Worm (Caenorhabditis elegans) whole organism, L1 larva: ENCODE measurements around the gene ZK112.4.

ENCODE experiments used
- C04F5.9 ChIP-seq: sonication (generic microtip); optimal IDR thresholded peaks from 2 replicates; lab custom pipeline; 2016; ENCODE audit warnings: missing genetic modification characterization, missing compliant biosample characterization
- C16A3.4 ChIP-seq: fragments of 150-350 bp; optimal IDR thresholded peaks from 2 replicates; lab custom pipeline; 2014; ENCODE audit warnings: missing biosample characterization, missing genetic modification characterization
- C34B4.2 ChIP-seq: sonication (generic microtip); optimal IDR thresholded peaks from 2 replicates; lab custom pipeline; 2017; ENCODE audit warnings: mild to moderate bottlenecking, missing genetic modification characterization, missing compliant biosample characterization
- F16B12.6 ChIP-seq: fragments of 150-350 bp; optimal IDR thresholded peaks from 2 replicates; lab custom pipeline; 2014; ENCODE audit warnings: missing biosample characterization, missing genetic modification characterization
- ama-1 ChIP-seq: fragments of 150-350 bp; optimal IDR thresholded peaks from 2 replicates; lab custom pipeline; 2014
- ceh-63 ChIP-seq: fragments of 200-800 bp; sonication (Bioruptor generic); optimal IDR thresholded peaks from 2 replicates; lab custom pipeline; 2018; ENCODE audit warnings: mild to moderate bottlenecking, missing genetic modification characterization, missing compliant biosample characterization
- ceh-88 ChIP-seq: fragments of 200-800 bp; sonication (Bioruptor generic); IDR thresholded peaks from 2 replicates; pipeline ENCODE4 v1.3.6; 2022; ENCODE audit warnings: missing genetic modification characterization, missing compliant biosample characterization
- ceh-90 ChIP-seq: sonication (generic microtip); optimal IDR thresholded peaks from 2 replicates; lab custom pipeline; 2016; ENCODE audit warnings: missing genetic modification characterization, missing compliant biosample characterization
- ces-1 ChIP-seq: fragments of 150-350 bp; optimal IDR thresholded peaks from 2 replicates; lab custom pipeline; 2014; ENCODE audit warnings: missing biosample characterization, missing genetic modification reagents, missing genetic modification characterization
- dsc-1 ChIP-seq: sonication (generic microtip); optimal IDR thresholded peaks from 2 replicates; lab custom pipeline; 2016; ENCODE audit warnings: mild to moderate bottlenecking, missing genetic modification characterization, missing compliant biosample characterization
- efl-1 ChIP-seq, 4 experiments: fragments of 150-350 bp; optimal IDR thresholded peaks in 3 of 4; peaks in 1 of 4; 1 replicate in 1 of 4; 2 replicates in 3 of 4; lab custom pipeline; 2014; ENCODE audit warnings: missing biosample characterization in 2 of 4, missing genetic modification characterization in 2 of 4, missing genetic modification reagents in 2 of 4
- egl-13 ChIP-seq: sonication (generic microtip); optimal IDR thresholded peaks from 2 replicates; lab custom pipeline; 2016; ENCODE audit warnings: missing genotype, missing genetic modification reagents, missing genetic modification characterization, missing compliant biosample characterization
- egl-27 ChIP-seq, 2 experiments: fragments of 150-350 bp in 1 of 2; sonication (generic microtip); optimal IDR thresholded peaks; 3 replicates each; lab custom pipeline; 2017 to 2018; ENCODE audit warnings: missing biosample characterization in 2 of 2, missing genetic modification characterization in 2 of 2, missing genetic modification reagents in 2 of 2
- elt-2 ChIP-seq: sonication (generic microtip); optimal IDR thresholded peaks from 2 replicates; lab custom pipeline; 2016; ENCODE audit warnings: missing genetic modification characterization, mild to moderate bottlenecking, inconsistent platforms, missing compliant biosample characterization, missing genetic modification reagents
- fos-1 ChIP-seq: fragments of 150-350 bp; optimal IDR thresholded peaks from 2 replicates; lab custom pipeline; 2014; ENCODE audit warnings: missing biosample characterization, missing genetic modification characterization
- hlh-17 ChIP-seq: fragments of 200-800 bp; sonication (Bioruptor generic); optimal IDR thresholded peaks from 2 replicates; lab custom pipeline; 2018; ENCODE audit warnings: missing genetic modification characterization, mild to moderate bottlenecking, missing compliant biosample characterization, moderate library complexity, borderline replicate concordance
- isw-1 ChIP-seq: fragments of 200-800 bp; sonication (Bioruptor generic); IDR thresholded peaks from 2 replicates; pipeline ENCODE4 v1.3.6; 2022; ENCODE audit warnings: missing genetic modification characterization, missing compliant biosample characterization
- jun-1 ChIP-seq: fragments of 150-350 bp; optimal IDR thresholded peaks from 2 replicates; lab custom pipeline; 2014; ENCODE audit warnings: missing biosample characterization, missing genetic modification reagents, missing genetic modification characterization
- lin-13 ChIP-seq: fragments of 150-350 bp; optimal IDR thresholded peaks from 2 replicates; lab custom pipeline; 2014; ENCODE audit warnings: missing biosample characterization, missing genetic modification reagents, missing genetic modification characterization
- lin-15B ChIP-seq: fragments of 150-350 bp; sonication (generic microtip); optimal IDR thresholded peaks from 3 replicates; lab custom pipeline; 2014; ENCODE audit warnings: missing biosample characterization, missing genetic modification characterization
- lin-35 ChIP-seq, 2 experiments: fragments of 150-350 bp; optimal IDR thresholded peaks; 2 replicates each; lab custom pipeline; 2014; ENCODE audit warnings: missing biosample characterization in 2 of 2, missing genetic modification characterization in 2 of 2, missing genetic modification reagents in 2 of 2
- lir-3 ChIP-seq: sonication (generic microtip); optimal IDR thresholded peaks from 2 replicates; lab custom pipeline; 2016; ENCODE audit warnings: mild to moderate bottlenecking, missing genetic modification characterization, moderate library complexity, missing compliant biosample characterization; ENCODE audit not compliant: poor library complexity
- mdl-1 ChIP-seq, 2 experiments: fragments of 150-350 bp; optimal IDR thresholded peaks; 2 replicates each; lab custom pipeline; 2014 to 2017; ENCODE audit warnings: missing biosample characterization in 2 of 2, missing genetic modification characterization in 2 of 2, inconsistent platforms in 1 of 2
- mef-2 ChIP-seq: fragments of 150-350 bp; optimal IDR thresholded peaks from 2 replicates; lab custom pipeline; 2014; ENCODE audit warnings: missing biosample characterization, missing genetic modification characterization
- mep-1 ChIP-seq: fragments of 150-350 bp; optimal IDR thresholded peaks from 2 replicates; lab custom pipeline; 2014; ENCODE audit warnings: missing biosample characterization, missing genetic modification characterization
- nhr-12 ChIP-seq: sonication (generic microtip); optimal IDR thresholded peaks from 2 replicates; lab custom pipeline; 2017; ENCODE audit warnings: missing biosample characterization, missing genetic modification characterization
- nhr-19 ChIP-seq: fragments of 200-800 bp; sonication (Bioruptor generic); conservative IDR thresholded peaks from 2 replicates; pipeline ENCODE4 v1.3.6; 2022; ENCODE audit warnings: missing genetic modification characterization, missing compliant biosample characterization
- nhr-237 ChIP-seq: fragments of 150-350 bp; optimal IDR thresholded peaks from 2 replicates; lab custom pipeline; 2014; ENCODE audit warnings: missing biosample characterization, missing genetic modification characterization
- nhr-28 ChIP-seq: fragments of 150-350 bp; optimal IDR thresholded peaks from 2 replicates; lab custom pipeline; 2014; ENCODE audit warnings: missing biosample characterization, missing genetic modification characterization
- nhr-47 ChIP-seq: sonication (generic microtip); optimal IDR thresholded peaks from 2 replicates; lab custom pipeline; 2016; ENCODE audit warnings: mild to moderate bottlenecking, missing genetic modification characterization, moderate library complexity, missing compliant biosample characterization
- nhr-71 ChIP-seq: sonication (generic microtip); optimal IDR thresholded peaks from 2 replicates; lab custom pipeline; 2016; ENCODE audit warnings: mild to moderate bottlenecking, missing genetic modification characterization, moderate library complexity, missing compliant biosample characterization
- nhr-84 ChIP-seq: sonication (generic microtip); optimal IDR thresholded peaks from 2 replicates; lab custom pipeline; 2017; ENCODE audit warnings: missing biosample characterization, missing genetic modification characterization
- nhr-85 ChIP-seq: sonication (generic microtip); peaks from one replicate; lab custom pipeline; 2016; ENCODE audit warnings: missing genetic modification characterization, inconsistent platforms, missing compliant biosample characterization
- pag-3 ChIP-seq: sonication (generic microtip); optimal IDR thresholded peaks from 2 replicates; lab custom pipeline; 2017; ENCODE audit warnings: missing genetic modification characterization, mild to moderate bottlenecking, missing compliant biosample characterization, antibody characterized with exemption, borderline replicate concordance; ENCODE audit not compliant: insufficient read depth
- pax-3 ChIP-seq: fragments of 200-800 bp; sonication (Bioruptor generic); optimal IDR thresholded peaks from 2 replicates; lab custom pipeline; 2018; ENCODE audit warnings: mild to moderate bottlenecking, missing genetic modification characterization, moderate library complexity, missing compliant biosample characterization
- pqm-1 ChIP-seq: sonication (generic microtip); optimal IDR thresholded peaks from 3 replicates; lab custom pipeline; 2017; ENCODE audit warnings: missing biosample characterization, missing genetic modification characterization
- rnt-1 ChIP-seq: sonication (generic microtip); optimal IDR thresholded peaks from 2 replicates; lab custom pipeline; 2016; ENCODE audit warnings: mild to moderate bottlenecking, missing genetic modification characterization, moderate library complexity, missing compliant biosample characterization
- snpc-4 ChIP-seq: fragments of 150-350 bp; optimal IDR thresholded peaks from 2 replicates; lab custom pipeline; 2014; ENCODE audit warnings: missing biosample characterization, missing genetic modification characterization
- sox-4 ChIP-seq: sonication (generic microtip); optimal IDR thresholded peaks from 2 replicates; lab custom pipeline; 2016; ENCODE audit warnings: missing genetic modification characterization, missing compliant biosample characterization
- sup-37 ChIP-seq: fragments of 200-800 bp; sonication (Bioruptor generic); optimal IDR thresholded peaks from 2 replicates; lab custom pipeline; 2018; ENCODE audit warnings: mild to moderate bottlenecking, missing genetic modification characterization, missing compliant biosample characterization
- tlp-1 ChIP-seq: fragments of 150-350 bp; optimal IDR thresholded peaks from 2 replicates; lab custom pipeline; 2014; ENCODE audit warnings: missing biosample characterization, missing genetic modification characterization
- unc-130 ChIP-seq: fragments of 150-350 bp; optimal IDR thresholded peaks from 2 replicates; lab custom pipeline; 2017; ENCODE audit warnings: missing biosample characterization, missing genetic modification characterization, inconsistent platforms
- unc-98 ChIP-seq: fragments of 200-800 bp; sonication (Bioruptor generic); IDR thresholded peaks from 2 replicates; pipeline ENCODE4 v1.3.6; 2022; ENCODE audit warnings: missing genetic modification characterization, missing compliant biosample characterization
- vab-15 ChIP-seq: sonication (generic microtip); optimal IDR thresholded peaks from 2 replicates; lab custom pipeline; 2017; ENCODE audit warnings: missing genotype, mild to moderate bottlenecking, missing genetic modification characterization, missing compliant biosample characterization
- xbp-1 ChIP-seq: sonication (generic microtip); optimal IDR thresholded peaks from 2 replicates; lab custom pipeline; 2016; ENCODE audit warnings: missing genetic modification characterization, missing compliant biosample characterization
- zip-4 ChIP-seq: fragments of 200-800 bp; sonication (Bioruptor generic); optimal IDR thresholded peaks from 2 replicates; lab custom pipeline; 2018; ENCODE audit warnings: mild to moderate bottlenecking, missing genetic modification characterization, moderate library complexity, missing compliant biosample characterization
- ztf-11 ChIP-seq, 2 experiments: sonication (generic microtip); optimal IDR thresholded peaks; 2 replicates each; lab custom pipeline; 2016 to 2017; ENCODE audit warnings: missing genetic modification characterization in 2 of 2, missing biosample characterization in 1 of 2, missing compliant biosample characterization in 1 of 2

Gene ZK112.4

ce11 chrIII:7730331-7730730, 520 bp upstream of the ZK112.4 start:
- TF ChIP-seq elt-2: peak; percentile 36
- no peak for TF ChIP-seq pqm-1 (tag; lab: Kevin White, UChicago)
- TF ChIP-seq lin-13 (GFP tag; lab: Kevin White, UChicago): no peak
- TF ChIP-seq mdl-1 (tag; optimal IDR thresholded peaks at IDR 0.05; lab: Kevin White, UChicago): peak in 1 of 2 experiments; percentile 4
- no peak for TF ChIP-seq efl-1 (optimal IDR thresholded peaks at IDR 0.05; lab: Kevin White, UChicago)
- TF ChIP-seq efl-1 (GFP tag; optimal IDR thresholded peaks at IDR 0.05 in 1 of 2; lab: Kevin White, UChicago): peak in 1 of 2 experiments; percentile 85
- TF ChIP-seq mep-1: peak; percentile 6
- TF ChIP-seq, all 84 proteins: peak for 4

DNA sequence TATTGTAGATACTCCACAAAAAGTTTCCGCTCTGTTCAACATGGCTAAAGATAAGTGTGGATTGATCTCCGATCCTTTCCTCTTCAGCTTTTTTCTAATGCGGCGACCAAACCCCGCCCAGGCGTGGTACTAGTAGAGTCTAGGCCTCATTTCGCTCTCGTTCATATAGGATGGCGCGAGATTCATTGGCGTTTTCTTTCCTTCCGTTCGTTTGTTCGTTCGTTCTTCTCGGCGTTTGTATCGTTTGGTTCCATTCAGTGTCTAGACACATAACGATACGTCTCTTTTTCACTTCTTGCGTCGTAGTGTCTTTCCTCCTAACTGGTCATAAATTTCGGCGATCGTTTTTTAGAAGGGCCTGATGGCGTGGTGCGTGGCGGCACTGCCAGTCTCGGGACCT, 749 bp downstream of the ZK112.4 start:
- TF ChIP-seq ama-1 (lab: Kevin White, UChicago): peak; percentile 3
- TF ChIP-seq nhr-85 (tag; lab: Kevin White, UChicago): no peak
- TF ChIP-seq vab-15: no peak
- no peak for TF ChIP-seq lin-15B
- TF ChIP-seq nhr-12 (tag; lab: Kevin White, UChicago): no peak
- TF ChIP-seq mef-2 (tag; lab: Kevin White, UChicago): no peak
- TF ChIP-seq, all 84 proteins: peak for 1

- TF ChIP-seq mep-1: peak; percentile 63
- TF ChIP-seq hlh-17 (GFP tag; lab: Kevin White, UChicago): no peak
- TF ChIP-seq zip-4: peak; percentile 2
- TF ChIP-seq jun-1 (tag; lab: Kevin White, UChicago): no peak
- no peak for TF ChIP-seq xbp-1 (tag; lab: Kevin White, UChicago)
- no peak for TF ChIP-seq C16A3.4
- TF ChIP-seq elt-2: no peak
- no peak for TF ChIP-seq sox-4 (tag; lab: Kevin White, UChicago)
- TF ChIP-seq nhr-84 (tag; lab: Kevin White, UChicago): no peak
- TF ChIP-seq C04F5.9 (tag; lab: Kevin White, UChicago): no peak
- TF ChIP-seq tlp-1 (tag; lab: Kevin White, UChicago): no peak
- no peak for TF ChIP-seq C34B4.2 (tag; lab: Kevin White, UChicago)
- TF ChIP-seq F16B12.6 (tag; lab: Kevin White, UChicago): no peak
- no peak for TF ChIP-seq nhr-28 (tag; lab: Kevin White, UChicago)
- peak; percentile 1 for TF ChIP-seq lir-3 (tag; lab: Kevin White, UChicago)
- no peak for TF ChIP-seq nhr-12 (tag; lab: Kevin White, UChicago)
- no peak for TF ChIP-seq nhr-237 (tag; lab: Kevin White, UChicago)
- TF ChIP-seq snpc-4: no peak
- no peak for TF ChIP-seq ces-1 (GFP tag; lab: Kevin White, UChicago)
- peak; percentile 73 for TF ChIP-seq nhr-71 (tag; lab: Kevin White, UChicago)
- peak in 1 of 2 experiments; percentile 63 for TF ChIP-seq egl-27 (tag; optimal IDR thresholded peaks at IDR 0.05; lab: Kevin White, UChicago)
- no peak for TF ChIP-seq egl-13 (tag; lab: Kevin White, UChicago)
- TF ChIP-seq nhr-19 (GFP tag; lab: Robert Waterston, UW): peak; percentile 28
- peak; percentile 23 for TF ChIP-seq fos-1 (tag; lab: Kevin White, UChicago)
- no peak for TF ChIP-seq ztf-11 (tag; optimal IDR thresholded peaks at IDR 0.05; lab: Kevin White, UChicago)
- TF ChIP-seq vab-15: no peak
- TF ChIP-seq pag-3 (tag; lab: Kevin White, UChicago): no peak
- no peak for TF ChIP-seq mef-2 (tag; lab: Kevin White, UChicago)
- peak; percentile 18 to 25 for TF ChIP-seq lin-35 (GFP tag; optimal IDR thresholded peaks at IDR 0.05; lab: Kevin White, UChicago)
- peak; percentile 90 for TF ChIP-seq nhr-85 (tag; lab: Kevin White, UChicago)
- no peak for TF ChIP-seq ceh-90
- no peak for TF ChIP-seq pax-3 (tag; lab: Kevin White, UChicago)
- no peak for TF ChIP-seq unc-130 (tag; lab: Kevin White, UChicago)
- no peak for TF ChIP-seq ceh-88 (GFP tag; lab: Robert Waterston, UW)
- peak; percentile 24 for TF ChIP-seq ama-1 (lab: Kevin White, UChicago)
- TF ChIP-seq unc-98 (GFP tag; lab: Robert Waterston, UW): no peak
- peak; percentile 44 for TF ChIP-seq rnt-1 (tag; lab: Kevin White, UChicago)
- peak; percentile 23 to 55 for TF ChIP-seq efl-1 (optimal IDR thresholded peaks at IDR 0.05; lab: Kevin White, UChicago)
- TF ChIP-seq efl-1 (GFP tag; optimal IDR thresholded peaks at IDR 0.05 in 1 of 2; lab: Kevin White, UChicago): peak in 1 of 2 experiments; percentile 83
- TF ChIP-seq sup-37 (GFP tag; lab: Kevin White, UChicago): no peak
- TF ChIP-seq isw-1: no peak
- TF ChIP-seq dsc-1 (tag; lab: Kevin White, UChicago): no peak
- TF ChIP-seq ceh-63 (GFP tag; lab: Kevin White, UChicago): no peak
- peak; percentile 50 for TF ChIP-seq nhr-47 (tag; lab: Kevin White, UChicago)
These were observed 1.3 kb downstream of the ZK112.4 start for ce11 chrIII:7728494-7728893.
